Fruit fly (Drosophila melanogaster): Measurements from ENCODE around the gene kek1.

- no peak for TF ChIP-seq odd (GFP tag; optimal IDR thresholded peaks at IDR 0.05)
- no peak for TF ChIP-seq Elba2 (GFP tag; optimal IDR thresholded peaks at IDR 0.05)
- TF ChIP-seq CG11456 (GFP tag; IDR thresholded peaks at IDR 0.05), result no peak
- no peak for TF ChIP-seq crc (GFP tag; optimal IDR thresholded peaks at IDR 0.05)
- TF ChIP-seq Blimp-1 (GFP tag; optimal IDR thresholded peaks at IDR 0.05), result no peak
- no peak for TF ChIP-seq CG5180 (GFP tag; optimal IDR thresholded peaks at IDR 0.05)
- TF ChIP-seq PHDP (tag; optimal IDR thresholded peaks at IDR 0.05), result no peak
These were observed 8.1 kb upstream of the kek1 start for dm6 chr2L:12830726-12831125.

Measured in whole organism, embryonic.